Worm (Caenorhabditis elegans) whole organism, L1 larva: ENCODE measurements around the gene Y6G8.14.
"Not testable (repeated sequence)": the region's sequence is repeated elsewhere in the genome, so short reads cannot be mapped to it uniquely, and the experiment has no call there.

Experiments
- C34B4.2 ChIP-seq: sonication (generic microtip); optimal IDR thresholded peaks from 2 replicates; lab custom pipeline; 2017; ENCODE audit warnings: mild to moderate bottlenecking, missing genetic modification characterization, missing compliant biosample characterization
- ama-1 ChIP-seq: fragments of 150-350 bp; optimal IDR thresholded peaks from 2 replicates; lab custom pipeline; 2014
- ceh-63 ChIP-seq: fragments of 200-800 bp; sonication (Bioruptor generic); optimal IDR thresholded peaks from 2 replicates; lab custom pipeline; 2018; ENCODE audit warnings: mild to moderate bottlenecking, missing genetic modification characterization, missing compliant biosample characterization
- hlh-17 ChIP-seq: fragments of 200-800 bp; sonication (Bioruptor generic); optimal IDR thresholded peaks from 2 replicates; lab custom pipeline; 2018; ENCODE audit warnings: missing genetic modification characterization, mild to moderate bottlenecking, missing compliant biosample characterization, moderate library complexity, borderline replicate concordance
- jun-1 ChIP-seq: fragments of 150-350 bp; optimal IDR thresholded peaks from 2 replicates; lab custom pipeline; 2014; ENCODE audit warnings: missing biosample characterization, missing genetic modification reagents, missing genetic modification characterization
- lin-13 ChIP-seq: fragments of 150-350 bp; optimal IDR thresholded peaks from 2 replicates; lab custom pipeline; 2014; ENCODE audit warnings: missing biosample characterization, missing genetic modification reagents, missing genetic modification characterization
- lin-35 ChIP-seq, 2 experiments: fragments of 150-350 bp; optimal IDR thresholded peaks; 2 replicates each; lab custom pipeline; 2014; ENCODE audit warnings: missing biosample characterization in 2 of 2, missing genetic modification characterization in 2 of 2, missing genetic modification reagents in 2 of 2
- lsy-2 ChIP-seq, 2 experiments: fragments of 150-350 bp; optimal IDR thresholded peaks; 2 replicates each; lab custom pipeline; 2014; ENCODE audit warnings: missing biosample characterization in 2 of 2, missing genetic modification characterization in 2 of 2
- nhr-76 ChIP-seq: sonication (generic microtip); optimal IDR thresholded peaks from 2 replicates; lab custom pipeline; 2017; ENCODE audit warnings: missing biosample characterization, missing genetic modification characterization
- sox-4 ChIP-seq: sonication (generic microtip); optimal IDR thresholded peaks from 2 replicates; lab custom pipeline; 2016; ENCODE audit warnings: missing genetic modification characterization, missing compliant biosample characterization
- unc-130 ChIP-seq: fragments of 150-350 bp; optimal IDR thresholded peaks from 2 replicates; lab custom pipeline; 2017; ENCODE audit warnings: missing biosample characterization, missing genetic modification characterization, inconsistent platforms
- unc-62 ChIP-seq: fragments of 150-350 bp; optimal IDR thresholded peaks from 2 replicates; lab custom pipeline; 2014; ENCODE audit warnings: missing biosample characterization, missing genetic modification reagents, missing genetic modification characterization
- unc-86 ChIP-seq: sonication (generic microtip); optimal IDR thresholded peaks from 2 replicates; lab custom pipeline; 2016; ENCODE audit warnings: missing genetic modification characterization, missing compliant biosample characterization
- ztf-11 ChIP-seq, 2 experiments: sonication (generic microtip); optimal IDR thresholded peaks; 2 replicates each; lab custom pipeline; 2016 to 2017; ENCODE audit warnings: missing genetic modification characterization in 2 of 2, missing biosample characterization in 1 of 2, missing compliant biosample characterization in 1 of 2

DNA sequence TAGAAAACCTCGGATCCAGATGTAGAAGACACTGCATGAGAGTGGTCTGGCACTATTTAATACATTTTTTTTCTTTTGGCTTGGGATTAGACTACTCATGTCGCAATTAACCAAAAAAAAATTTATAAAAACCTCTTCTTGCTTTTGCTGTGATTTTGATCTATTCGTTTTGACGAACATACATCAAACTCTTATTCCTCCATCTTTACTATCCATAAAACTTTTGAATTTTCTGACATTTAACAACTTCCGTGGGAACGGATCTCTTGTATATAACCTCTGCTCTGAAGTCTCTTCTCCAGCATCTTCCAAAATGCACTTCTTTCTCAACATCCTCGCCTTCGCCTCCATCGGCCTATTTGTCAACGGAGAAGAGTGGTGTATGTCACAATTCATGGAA is 8.1 kb downstream of the Y6G8.14 start, which contains the start of gene Y6G8.16:
- TF ChIP-seq ama-1 (lab: Kevin White, UChicago); lin-13 (GFP tag; lab: Kevin White, UChicago); unc-86 (tag; lab: Kevin White, UChicago); unc-62 (GFP tag; lab: Kevin White, UChicago); lin-35 (GFP tag; optimal IDR thresholded peaks at IDR 0.05; lab: Kevin White, UChicago); ztf-11 (tag; optimal IDR thresholded peaks at IDR 0.05; lab: Kevin White, UChicago); unc-130; hlh-17 (GFP tag; lab: Kevin White, UChicago); nhr-76 (tag; lab: Kevin White, UChicago); ceh-63 (GFP tag; lab: Kevin White, UChicago); lsy-2 (tag; optimal IDR thresholded peaks at IDR 0.05; lab: Kevin White, UChicago); jun-1 (tag; lab: Kevin White, UChicago); sox-4 (tag; lab: Kevin White, UChicago); C34B4.2 (tag; lab: Kevin White, UChicago): not testable (repeated sequence)
